Fruit fly (Drosophila melanogaster) whole organism, embryonic: Measurements from ENCODE around the gene CG33784.

Experiments used
- Antp ChIP-seq: fragments of 200-800 bp; sonication (Bioruptor generic); optimal IDR thresholded peaks from 3 replicates; lab custom pipeline; 2016; ENCODE audit warnings: missing biosample characterization, missing genetic modification characterization
- B-H2 ChIP-seq: fragments of 200-800 bp; sonication (Bioruptor generic); optimal IDR thresholded peaks from 2 replicates; lab custom pipeline; 2018; ENCODE audit warnings: missing biosample characterization, mild to moderate bottlenecking, missing genetic modification characterization
- Bgb ChIP-seq: fragments of 200-800 bp; sonication (Bioruptor generic); IDR thresholded peaks from 2 replicates; pipeline ENCODE4 v1.3.6; 2022; ENCODE audit warnings: missing biosample characterization, missing genetic modification characterization; ENCODE audit not compliant: partially characterized antibody
- C15 ChIP-seq: fragments of 200-800 bp; sonication (Bioruptor generic); IDR thresholded peaks from 3 replicates; pipeline ENCODE4 v1.3.6; 2022; ENCODE audit warnings: missing biosample characterization, missing genetic modification characterization
- CG10274 ChIP-seq: fragments of 200-800 bp; sonication (Bioruptor generic); optimal IDR thresholded peaks from 3 replicates; lab custom pipeline; 2017; ENCODE audit warnings: missing biosample characterization, mild to moderate bottlenecking, missing genetic modification characterization
- CG10366 ChIP-seq: fragments of 200-800 bp; sonication (Bioruptor generic); IDR thresholded peaks from 2 replicates; pipeline ENCODE4 v1.3.6; 2022; ENCODE audit warnings: missing biosample characterization, missing genetic modification characterization
- CG11504 ChIP-seq: fragments of 200-800 bp; sonication (Bioruptor generic); optimal IDR thresholded peaks from 3 replicates; lab custom pipeline; 2019; ENCODE audit warnings: missing biosample characterization, mild to moderate bottlenecking, missing genetic modification characterization, moderate library complexity
- CG11695 ChIP-seq: fragments of 200-800 bp; sonication (Bioruptor generic); IDR thresholded peaks from 3 replicates; pipeline ENCODE4 v1.3.6; 2022; ENCODE audit warnings: missing biosample characterization, missing genetic modification characterization
- CG1603 ChIP-seq: fragments of 200-800 bp; sonication (Bioruptor generic); optimal IDR thresholded peaks from 2 replicates; lab custom pipeline; 2019; ENCODE audit warnings: missing biosample characterization, mild to moderate bottlenecking, missing genetic modification characterization, moderate library complexity
- CG17385 ChIP-seq: fragments of 200-800 bp; sonication (Bioruptor generic); optimal IDR thresholded peaks from 3 replicates; lab custom pipeline; 2018; ENCODE audit warnings: missing biosample characterization, mild to moderate bottlenecking, missing genetic modification characterization
- CG43689 ChIP-seq: fragments of 200-800 bp; sonication (Bioruptor generic); IDR thresholded peaks from 2 replicates; pipeline ENCODE4 v1.3.6; 2022; ENCODE audit warnings: missing biosample characterization, missing genetic modification characterization
- CG6765 ChIP-seq: fragments of 200-800 bp; sonication (Bioruptor generic); optimal IDR thresholded peaks from 3 replicates; lab custom pipeline; 2017; ENCODE audit warnings: missing biosample characterization, mild to moderate bottlenecking, missing genetic modification characterization
- CG8944 ChIP-seq: fragments of 200-800 bp; sonication (Bioruptor generic); optimal IDR thresholded peaks from 3 replicates; lab custom pipeline; 2016; ENCODE audit warnings: missing biosample characterization, missing genetic modification characterization
- CG9215 ChIP-seq: fragments of 200-800 bp; sonication (Bioruptor generic); IDR thresholded peaks from 2 replicates; pipeline ENCODE4 v1.3.6; 2022; ENCODE audit warnings: missing biosample characterization, missing genetic modification characterization
- CG9437 ChIP-seq: fragments of 200-800 bp; sonication (Bioruptor generic); optimal IDR thresholded peaks from 2 replicates; lab custom pipeline; 2018; ENCODE audit warnings: missing biosample characterization, mild to moderate bottlenecking, missing genetic modification characterization
- D19A ChIP-seq: fragments of 200-800 bp; optimal IDR thresholded peaks from 3 replicates; lab custom pipeline; 2019; ENCODE audit warnings: missing biosample characterization, mild to moderate bottlenecking, missing genetic modification characterization, moderate library complexity
- ERR ChIP-seq: fragments of 200-800 bp; sonication (Bioruptor generic); optimal IDR thresholded peaks from 2 replicates; lab custom pipeline; 2016; ENCODE audit warnings: missing biosample characterization, missing genetic modification characterization
- Eip74EF ChIP-seq, 2 experiments: fragments of 200-800 bp in 1 of 2; fragments of >200 bp in 1 of 2; sonication (Bioruptor generic) in 1 of 2; optimal IDR thresholded peaks; 2 replicates each; lab custom pipeline; 2017 to 2019; ENCODE audit warnings: missing biosample characterization in 2 of 2, missing genetic modification characterization in 2 of 2, mild to moderate bottlenecking in 1 of 2, moderate library complexity in 1 of 2
- Fer2 ChIP-seq: fragments of 200-800 bp; sonication (Bioruptor generic); optimal IDR thresholded peaks from 2 replicates; lab custom pipeline; 2018; ENCODE audit warnings: missing biosample characterization, mild to moderate bottlenecking, missing genetic modification characterization, moderate library complexity
- Hmx ChIP-seq: fragments of 200-800 bp; sonication (Bioruptor generic); optimal IDR thresholded peaks from 2 replicates; lab custom pipeline; 2016; ENCODE audit warnings: missing biosample characterization, missing genetic modification characterization
- MESR4 ChIP-seq: fragments of 200-800 bp; sonication (Bioruptor generic); optimal IDR thresholded peaks from 2 replicates; lab custom pipeline; 2018; ENCODE audit warnings: missing biosample characterization, mild to moderate bottlenecking, missing genetic modification characterization, moderate library complexity
- Med ChIP-seq: fragments of 200-800 bp; sonication (Bioruptor generic); peaks from one replicate; lab custom pipeline; 2016; ENCODE audit warnings: missing biosample characterization, missing genetic modification characterization, mild to moderate bottlenecking, inconsistent platforms, moderate library complexity
- Meics ChIP-seq: fragments of 200-800 bp; sonication (Bioruptor generic); optimal IDR thresholded peaks from 2 replicates; lab custom pipeline; 2017; ENCODE audit warnings: missing biosample characterization, mild to moderate bottlenecking, missing genetic modification characterization
- Mes4 ChIP-seq: fragments of 200-800 bp; sonication (Bioruptor generic); optimal IDR thresholded peaks from 2 replicates; lab custom pipeline; 2016; ENCODE audit warnings: missing biosample characterization, missing genetic modification characterization
- NC2α ChIP-seq: fragments of 200-800 bp; sonication (Bioruptor generic); optimal IDR thresholded peaks from 2 replicates; lab custom pipeline; 2016; ENCODE audit warnings: missing biosample characterization, missing genetic modification characterization
- NK7.1 ChIP-seq: fragments of 200-800 bp; sonication (Bioruptor generic); optimal IDR thresholded peaks from 3 replicates; lab custom pipeline; 2016; ENCODE audit warnings: missing biosample characterization, missing genetic modification characterization
- Six4 ChIP-seq: fragments of 200-800 bp; sonication (Bioruptor generic); optimal IDR thresholded peaks from 2 replicates; lab custom pipeline; 2016; ENCODE audit warnings: missing biosample characterization, missing genetic modification characterization
- YL-1 ChIP-seq: fragments of 200-800 bp; sonication (Bioruptor generic); optimal IDR thresholded peaks from 3 replicates; lab custom pipeline; 2017; ENCODE audit warnings: missing biosample characterization, mild to moderate bottlenecking, missing genetic modification characterization
- ato ChIP-seq: fragments of 200-800 bp; sonication (Bioruptor generic); IDR thresholded peaks from 2 replicates; pipeline ENCODE4 v1.3.6; 2022; ENCODE audit warnings: missing biosample characterization, missing genetic modification characterization; ENCODE audit not compliant: partially characterized antibody
- btn ChIP-seq: fragments of 200-800 bp; sonication (Bioruptor generic); optimal IDR thresholded peaks from 2 replicates; lab custom pipeline; 2016; ENCODE audit warnings: missing biosample characterization, missing genetic modification characterization
- dati ChIP-seq: fragments of 200-800 bp; sonication (Bioruptor generic); IDR thresholded peaks from 2 replicates; pipeline ENCODE4 v1.3.6; 2022; ENCODE audit warnings: missing biosample characterization, missing genetic modification characterization
- dm ChIP-seq: fragments of 200-800 bp; sonication (Bioruptor generic); optimal IDR thresholded peaks from 3 replicates; lab custom pipeline; 2016; ENCODE audit warnings: missing biosample characterization, missing genetic modification characterization
- dmrt99B ChIP-seq: fragments of 200-800 bp; sonication (Bioruptor generic); optimal IDR thresholded peaks from 2 replicates; lab custom pipeline; 2018; ENCODE audit warnings: missing biosample characterization, mild to moderate bottlenecking, missing genetic modification characterization, moderate library complexity
- ftz-f1 ChIP-seq: fragments of 200-800 bp; sonication (Bioruptor generic); optimal IDR thresholded peaks from 2 replicates; lab custom pipeline; 2016; ENCODE audit warnings: missing biosample characterization, missing genetic modification characterization
- gcm ChIP-seq: fragments of 200-800 bp; sonication (Bioruptor generic); optimal IDR thresholded peaks from 2 replicates; lab custom pipeline; 2019; ENCODE audit warnings: missing biosample characterization, mild to moderate bottlenecking, missing genetic modification characterization, moderate library complexity
- kah ChIP-seq: fragments of 200-800 bp; sonication (Bioruptor generic); optimal IDR thresholded peaks from 2 replicates; lab custom pipeline; 2018; ENCODE audit warnings: missing biosample characterization, mild to moderate bottlenecking, missing genetic modification characterization
- klu ChIP-seq: fragments of 200-800 bp; sonication (Bioruptor generic); IDR thresholded peaks from 2 replicates; pipeline ENCODE4 v1.3.6; 2022; ENCODE audit warnings: missing biosample characterization, missing genetic modification characterization
- knrl ChIP-seq: fragments of 200-800 bp; sonication (Bioruptor generic); IDR thresholded peaks from 3 replicates; pipeline ENCODE4 v1.3.6; 2022; ENCODE audit warnings: missing biosample characterization, missing genetic modification characterization; ENCODE audit not compliant: partially characterized antibody
- lov ChIP-seq, 2 experiments: fragments of 200-800 bp in 1 of 2; fragments of >200 bp in 1 of 2; sonication (Bioruptor generic) in 1 of 2; IDR thresholded peaks in 1 of 2; optimal IDR thresholded peaks in 1 of 2; 2 replicates in 1 of 2; 3 replicates in 1 of 2; pipeline versions ENCODE4 v1.3.6 to Lab custom; 2017 to 2022; ENCODE audit warnings: missing biosample characterization in 1 of 2, missing genetic modification characterization in 1 of 2
- luna ChIP-seq: fragments of 200-800 bp; sonication (Bioruptor generic); optimal IDR thresholded peaks from 2 replicates; lab custom pipeline; 2016; ENCODE audit warnings: missing biosample characterization, missing genetic modification characterization
- nerfin-2 ChIP-seq: fragments of 200-800 bp; sonication (Bioruptor generic); IDR thresholded peaks from 2 replicates; pipeline ENCODE4 v1.3.6; 2022; ENCODE audit warnings: missing biosample characterization, missing genetic modification characterization; ENCODE audit not compliant: partially characterized antibody
- nom ChIP-seq: fragments of 200-800 bp; sonication (Bioruptor generic); optimal IDR thresholded peaks from 2 replicates; lab custom pipeline; 2017; ENCODE audit warnings: missing biosample characterization, missing genetic modification characterization, mild to moderate bottlenecking, moderate library complexity, missing genetic modification reagents
- pan ChIP-seq, 4 experiments: fragments of >200 bp in 3 of 4; fragments of 200-800 bp in 1 of 4; sonication (Bioruptor generic) in 1 of 4; optimal IDR thresholded peaks in 3 of 4; IDR thresholded peaks in 1 of 4; 2 replicates each; pipeline versions ENCODE4 v1.3.6 to Lab custom; 2017 to 2022; ENCODE audit warnings: missing biosample characterization in 2 of 4, missing genetic modification characterization in 2 of 4, mixed read lengths in 1 of 4
- rib ChIP-seq: fragments of 200-800 bp; sonication (Bioruptor generic); IDR thresholded peaks from 2 replicates; pipeline ENCODE4 v1.3.6; 2022; ENCODE audit warnings: missing biosample characterization, missing genetic modification characterization
- ro ChIP-seq: fragments of 200-800 bp; sonication (Bioruptor generic); IDR thresholded peaks from 2 replicates; pipeline ENCODE4 v1.3.6; 2022; ENCODE audit warnings: missing biosample characterization, missing genetic modification characterization
- schlank ChIP-seq: fragments of 200-800 bp; sonication (Bioruptor generic); optimal IDR thresholded peaks from 2 replicates; lab custom pipeline; 2018; ENCODE audit warnings: missing biosample characterization, mild to moderate bottlenecking, missing genetic modification characterization
- vnd ChIP-seq: fragments of 200-800 bp; sonication (Bioruptor generic); IDR thresholded peaks from 3 replicates; pipeline ENCODE4 v1.3.6; 2022; ENCODE audit warnings: missing biosample characterization, missing genetic modification characterization; ENCODE audit not compliant: partially characterized antibody

Gene CG33784

DNA sequence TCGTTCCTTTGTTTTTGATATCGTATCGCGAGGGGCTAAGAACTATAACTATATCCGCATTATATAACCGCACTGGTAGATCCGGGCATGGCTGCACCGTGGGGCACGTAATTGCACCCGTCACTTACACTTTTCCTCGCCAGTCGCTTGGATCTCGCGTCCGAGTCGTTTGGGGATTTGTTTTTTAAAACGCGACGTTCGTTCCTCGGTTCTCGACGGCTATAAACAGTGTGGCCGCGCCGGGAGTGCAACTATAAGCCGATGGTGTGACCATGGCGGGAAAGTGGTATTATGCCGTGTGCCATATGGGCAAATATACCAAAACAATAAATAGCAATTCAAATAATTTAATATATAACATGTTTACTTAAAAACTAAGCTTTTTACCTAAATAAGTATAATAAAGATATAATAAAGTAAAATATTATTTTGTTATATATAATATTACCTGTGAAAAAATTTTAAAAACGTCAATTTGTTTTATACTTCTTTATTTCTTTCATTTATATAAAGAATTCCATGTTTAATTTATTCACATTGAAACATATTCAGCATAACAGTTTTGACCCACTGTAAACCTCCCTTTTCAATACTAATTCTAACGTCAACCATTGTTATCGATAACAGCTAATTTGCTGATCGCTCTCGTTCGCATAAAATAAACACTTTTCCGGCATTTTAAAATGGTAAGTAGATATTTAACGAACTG, 24.9 kb upstream of the CG33784 start, which contains the start of the genes Mical and CG3909 (continued):
- TF ChIP-seq ro (no peak; the same call in 1 of the 2 replicates), schlank (peak; percentile 24), CG8944 (no peak), kah (GFP tag; lab: Kevin White, UChicago) (no peak), CG11695 (GFP tag; lab: Robert Waterston, UW) (peak; percentile 90), vnd (GFP tag; lab: Robert Waterston, UW) (peak; percentile 38; the same call in 1 of the 3 replicates), ato (peak; percentile 70), btn (GFP tag; lab: Kevin White, UChicago) (no peak), ERR (GFP tag; lab: Kevin White, UChicago) (no peak), Six4 (GFP tag; lab: Kevin White, UChicago) (peak; percentile 84), Mes4 (GFP tag; lab: Kevin White, UChicago) (no peak), Hmx (GFP tag; lab: Kevin White, UChicago) (no peak), knrl (GFP tag; lab: Robert Waterston, UW) (peak; percentile 21; the same call in 1 of the 3 replicates), C15 (GFP tag; lab: Robert Waterston, UW) (peak; percentile 72; the same call in 2 of the 3 replicates), B-H2 (peak; percentile 74), ftz-f1 (no peak), pan (optimal IDR thresholded peaks at IDR 0.05; lab: Kevin White, UChicago) (no peak), pan (GFP tag; optimal IDR thresholded peaks at IDR 0.05 in 1 of 2, IDR thresholded peaks at IDR 0.05 in 1 of 2) (peak in 1 of 2 experiments; percentile 95), NK7.1 (GFP tag; lab: Kevin White, UChicago) (no peak), Antp (GFP tag; lab: Kevin White, UChicago) (peak; percentile 31), dmrt99B (tag; lab: Kevin White, UChicago) (peak; percentile 88), rib (GFP tag; lab: Robert Waterston, UW) (peak; percentile 57; the same call in 1 of the 2 replicates), NC2α (no peak), nom (GFP tag; lab: Kevin White, UChicago) (peak; percentile 49), CG10274 (no peak), CG9215 (peak; percentile 84), MESR4 (GFP tag; lab: Kevin White, UChicago) (peak; percentile 64), D19A (tag; lab: Kevin White, UChicago) (peak; percentile 82), klu (GFP tag; lab: Robert Waterston, UW) (peak; percentile 81), dati (GFP tag; lab: Robert Waterston, UW) (0 out of 2 replicates have a peak, but pooled peaks have one; percentile 12), gcm (GFP tag; lab: Kevin White, UChicago) (peak; percentile 75), Meics (GFP tag; lab: Kevin White, UChicago) (peak; percentile 84), nerfin-2 (GFP tag; lab: Robert Waterston, UW) (peak; percentile 84), CG11504 (tag; lab: Kevin White, UChicago) (peak; percentile 87), Eip74EF (GFP tag; optimal IDR thresholded peaks at IDR 0.05; lab: Kevin White, UChicago) (peak in 1 of 2 experiments; percentile 66), Bgb (peak; percentile 46), Med (GFP tag; lab: Kevin White, UChicago) (peak; percentile 83), CG9437 (GFP tag; lab: Kevin White, UChicago) (peak; percentile 77), YL-1 (GFP tag; lab: Kevin White, UChicago) (peak; percentile 53), Fer2 (tag; lab: Kevin White, UChicago) (peak; percentile 83), CG43689 (GFP tag; lab: Robert Waterston, UW) (peak; percentile 84), luna (GFP tag; lab: Kevin White, UChicago) (no peak), dm (no peak), CG1603 (peak; percentile 44), lov (optimal IDR thresholded peaks at IDR 0.05; lab: Kevin White, UChicago) (no peak), lov (GFP tag; IDR thresholded peaks at IDR 0.05; lab: Robert Waterston, UW) (peak; percentile 72; the same call in 1 of the 3 replicates), CG6765 (GFP tag; lab: Kevin White, UChicago) (peak; percentile 73), CG10366 (GFP tag; lab: Robert Waterston, UW) (peak; percentile 83), CG17385 (GFP tag; lab: Kevin White, UChicago) (peak; percentile 76)
